Worm (Caenorhabditis elegans) whole organism, L4 larva: ENCODE data around the gene C29E4.13.

Source experiments
- F26F4.8 ChIP-seq: fragments of 200-800 bp; sonication (Bioruptor generic); conservative IDR thresholded peaks from 2 replicates; pipeline ENCODE4 v1.3.6; 2022; ENCODE audit warnings: missing genetic modification characterization, missing compliant biosample characterization
- ama-1 ChIP-seq: fragments of 150-350 bp; optimal IDR thresholded peaks from 2 replicates; lab custom pipeline; 2014; ENCODE audit warnings: inconsistent platforms, mixed read lengths
- ceh-82 ChIP-seq: sonication (generic microtip); optimal IDR thresholded peaks from 2 replicates; lab custom pipeline; 2017; ENCODE audit warnings: missing biosample characterization, missing genetic modification characterization
- ces-1 ChIP-seq: fragments of 150-350 bp; sonication (generic microtip); optimal IDR thresholded peaks from 4 replicates; lab custom pipeline; 2014; ENCODE audit warnings: missing biosample characterization, missing genetic modification reagents, missing genetic modification characterization
- nhr-28 ChIP-seq: fragments of 150-350 bp; optimal IDR thresholded peaks from 2 replicates; lab custom pipeline; 2014; ENCODE audit warnings: missing biosample characterization, missing genetic modification characterization
- nhr-76 ChIP-seq: fragments of 150-350 bp; optimal IDR thresholded peaks from 2 replicates; lab custom pipeline; 2014; ENCODE audit warnings: missing biosample characterization, missing genetic modification characterization
- spr-1 ChIP-seq: sonication (generic microtip); optimal IDR thresholded peaks from 2 replicates; lab custom pipeline; 2016; ENCODE audit warnings: mild to moderate bottlenecking, missing genetic modification characterization, missing compliant biosample characterization

DNA sequence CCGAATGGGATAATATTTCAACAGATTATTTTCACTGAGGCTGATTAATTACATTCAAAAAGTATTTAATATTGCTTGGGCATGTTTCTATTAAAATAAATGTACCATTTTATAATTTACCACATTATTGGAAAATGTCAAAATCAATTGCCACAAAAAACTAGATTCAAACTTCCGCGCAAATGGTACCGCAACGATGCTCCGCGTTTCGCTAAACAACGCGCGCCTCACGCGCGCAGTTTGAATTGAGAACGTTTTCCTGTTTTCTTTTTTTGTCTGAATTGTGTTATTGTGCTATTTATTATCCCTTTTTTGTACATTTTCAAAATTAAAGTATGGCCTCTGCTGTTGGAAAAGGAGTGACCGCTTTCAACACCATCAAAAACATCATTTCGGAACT lies 12.3 kb upstream of the C29E4.13 start, which contains the start of gene C29E4.12:
- no peak for TF ChIP-seq ceh-82 (tag; lab: Kevin White, UChicago)
- peak; percentile 52 for TF ChIP-seq nhr-28 (tag; lab: Kevin White, UChicago)
- TF ChIP-seq spr-1 (tag; lab: Kevin White, UChicago): no peak
- no peak for TF ChIP-seq ces-1 (GFP tag; lab: Kevin White, UChicago)
- no peak for TF ChIP-seq ama-1 (lab: Kevin White, UChicago)
- no peak for TF ChIP-seq nhr-76
- no peak for TF ChIP-seq F26F4.8
